Fruit fly (Drosophila melanogaster) whole organism, embryonic: ENCODE measurements around the gene Lgr1.

Experiments used
- Adf1 ChIP-seq: fragments of 200-800 bp; sonication (Bioruptor generic); IDR thresholded peaks from 2 replicates; pipeline ENCODE4 v1.3.6; 2022; ENCODE audit warnings: missing biosample characterization, missing genetic modification characterization
- Bteb2 ChIP-seq: fragments of 200-800 bp; sonication (Bioruptor generic); optimal IDR thresholded peaks from 2 replicates; lab custom pipeline; 2016; ENCODE audit warnings: missing biosample characterization, missing genetic modification characterization
- CG10209 ChIP-seq: fragments of 200-800 bp; sonication (Bioruptor generic); optimal IDR thresholded peaks from 3 replicates; lab custom pipeline; 2017; ENCODE audit warnings: missing biosample characterization, mild to moderate bottlenecking, missing genetic modification characterization, missing genetic modification reagents
- CG12744 ChIP-seq: fragments of 200-800 bp; sonication (Bioruptor generic); optimal IDR thresholded peaks from 2 replicates; lab custom pipeline; 2016; ENCODE audit warnings: missing biosample characterization, missing genetic modification characterization
- CG12769 ChIP-seq: fragments of 200-800 bp; sonication (Bioruptor generic); optimal IDR thresholded peaks from 2 replicates; lab custom pipeline; 2019; ENCODE audit warnings: missing biosample characterization, mild to moderate bottlenecking, missing genetic modification characterization, moderate library complexity
- CG15696 ChIP-seq: fragments of 200-800 bp; sonication (Bioruptor generic); optimal IDR thresholded peaks from 2 replicates; lab custom pipeline; 2019; ENCODE audit warnings: missing biosample characterization, mild to moderate bottlenecking, missing genetic modification characterization, moderate library complexity
- CG17361 ChIP-seq: fragments of 200-800 bp; sonication (Bioruptor generic); IDR thresholded peaks from 3 replicates; pipeline ENCODE4 v1.3.6; 2022; ENCODE audit warnings: missing biosample characterization, missing genetic modification characterization
- CG18619 ChIP-seq: fragments of 200-800 bp; sonication (Bioruptor generic); optimal IDR thresholded peaks from 3 replicates; lab custom pipeline; 2017; ENCODE audit warnings: missing biosample characterization, mild to moderate bottlenecking, missing genetic modification characterization
- CG2712 ChIP-seq: fragments of 200-800 bp; optimal IDR thresholded peaks from 3 replicates; lab custom pipeline; 2019; ENCODE audit warnings: missing biosample characterization, mild to moderate bottlenecking, missing genetic modification characterization, moderate library complexity
- CG3065 ChIP-seq: fragments of 200-800 bp; sonication (Bioruptor generic); optimal IDR thresholded peaks from 2 replicates; lab custom pipeline; 2016; ENCODE audit warnings: missing biosample characterization, missing genetic modification characterization
- CG34422 ChIP-seq: fragments of 200-800 bp; sonication (Bioruptor generic); IDR thresholded peaks from 3 replicates; pipeline ENCODE4 v1.3.6; 2022; ENCODE audit warnings: missing biosample characterization, missing genetic modification characterization
- CG4282 ChIP-seq: fragments of 200-800 bp; sonication (Bioruptor generic); optimal IDR thresholded peaks from 2 replicates; lab custom pipeline; 2016; ENCODE audit warnings: missing biosample characterization, missing genetic modification characterization
- CG4360 ChIP-seq: fragments of 200-800 bp; sonication (Bioruptor generic); IDR thresholded peaks from 2 replicates; pipeline ENCODE4 v1.3.6; 2022; ENCODE audit warnings: missing biosample characterization, missing genetic modification characterization
- CG5953 ChIP-seq: fragments of 200-800 bp; sonication (Bioruptor generic); IDR thresholded peaks from 2 replicates; pipeline ENCODE4 v1.3.6; 2022; ENCODE audit warnings: missing biosample characterization, missing genetic modification characterization
- CG6854 ChIP-seq: fragments of 200-800 bp; sonication (Bioruptor generic); optimal IDR thresholded peaks from 3 replicates; lab custom pipeline; 2017; ENCODE audit warnings: missing biosample characterization, mild to moderate bottlenecking, missing genetic modification characterization
- Deaf1 ChIP-seq: fragments of 200-800 bp; optimal IDR thresholded peaks from 3 replicates; lab custom pipeline; 2019; ENCODE audit warnings: missing biosample characterization, mild to moderate bottlenecking, missing genetic modification characterization, moderate library complexity
- Dip2 ChIP-seq: fragments of 200-800 bp; sonication (Bioruptor generic); IDR thresholded peaks from 2 replicates; pipeline ENCODE4 v1.3.6; 2022; ENCODE audit warnings: missing biosample characterization, missing genetic modification characterization
- MTF-1 ChIP-seq: fragments of 200-800 bp; sonication (Bioruptor generic); optimal IDR thresholded peaks from 2 replicates; lab custom pipeline; 2018; ENCODE audit warnings: missing biosample characterization, mild to moderate bottlenecking, missing genetic modification characterization, borderline replicate concordance
- Med ChIP-seq: fragments of 200-800 bp; sonication (Bioruptor generic); peaks from one replicate; lab custom pipeline; 2016; ENCODE audit warnings: missing biosample characterization, missing genetic modification characterization, mild to moderate bottlenecking, inconsistent platforms, moderate library complexity
- Optix ChIP-seq: fragments of 200-800 bp; sonication (Bioruptor generic); IDR thresholded peaks from 3 replicates; pipeline ENCODE4 v1.3.6; 2022; ENCODE audit warnings: missing biosample characterization, missing genetic modification characterization
- Sin3A ChIP-seq: fragments of >200 bp; optimal IDR thresholded peaks from 2 replicates; lab custom pipeline; 2018
- Stat92E ChIP-seq, 3 experiments: fragments of >200 bp in 2 of 3; fragments of 200-800 bp in 1 of 3; sonication (Bioruptor generic) in 1 of 3; optimal IDR thresholded peaks; 2 replicates each; lab custom pipeline; 2017 to 2019; ENCODE audit warnings: missing biosample characterization in 3 of 3, missing genetic modification characterization in 3 of 3, mild to moderate bottlenecking in 1 of 3, moderate library complexity in 1 of 3
- TFAM ChIP-seq: fragments of 200-800 bp; sonication (Bioruptor generic); optimal IDR thresholded peaks from 2 replicates; lab custom pipeline; 2017; ENCODE audit warnings: missing biosample characterization, missing genetic modification characterization, inconsistent platforms
- Xrp1 ChIP-seq: fragments of 200-800 bp; sonication (Bioruptor generic); IDR thresholded peaks from 2 replicates; pipeline ENCODE4 v1.3.6; 2022; ENCODE audit warnings: missing biosample characterization, missing genetic modification characterization
- cg ChIP-seq: fragments of 200-800 bp; sonication (Bioruptor generic); optimal IDR thresholded peaks from 3 replicates; lab custom pipeline; 2019; ENCODE audit warnings: missing biosample characterization, mild to moderate bottlenecking, missing genetic modification characterization, moderate library complexity
- chinmo ChIP-seq: fragments of 200-800 bp; sonication (Bioruptor generic); IDR thresholded peaks from 4 replicates; pipeline ENCODE4 v1.3.6; 2022; ENCODE audit warnings: missing biosample characterization, missing genetic modification characterization; ENCODE audit not compliant: partially characterized antibody
- corto ChIP-seq: fragments of 200-800 bp; sonication (Bioruptor generic); optimal IDR thresholded peaks from 2 replicates; lab custom pipeline; 2016; ENCODE audit warnings: missing biosample characterization, mild to moderate bottlenecking, missing genetic modification characterization, moderate library complexity
- crol ChIP-seq: fragments of 200-800 bp; sonication (Bioruptor generic); IDR thresholded peaks from 2 replicates; pipeline ENCODE4 v1.3.6; 2022; ENCODE audit warnings: missing biosample characterization, missing genetic modification characterization
- exex ChIP-seq: fragments of 200-800 bp; sonication (Bioruptor generic); optimal IDR thresholded peaks from 4 replicates; lab custom pipeline; 2018; ENCODE audit warnings: missing biosample characterization, mild to moderate bottlenecking, missing genetic modification characterization, moderate library complexity
- ftz-f1 ChIP-seq: fragments of 200-800 bp; sonication (Bioruptor generic); optimal IDR thresholded peaks from 2 replicates; lab custom pipeline; 2016; ENCODE audit warnings: missing biosample characterization, missing genetic modification characterization
- lbe ChIP-seq: fragments of 200-800 bp; sonication (Bioruptor generic); optimal IDR thresholded peaks from 2 replicates; lab custom pipeline; 2016; ENCODE audit warnings: missing biosample characterization, mild to moderate bottlenecking, missing genetic modification characterization
- nom ChIP-seq: fragments of 200-800 bp; sonication (Bioruptor generic); optimal IDR thresholded peaks from 2 replicates; lab custom pipeline; 2017; ENCODE audit warnings: missing biosample characterization, missing genetic modification characterization, mild to moderate bottlenecking, moderate library complexity, missing genetic modification reagents
- oc ChIP-seq: fragments of 200-800 bp; sonication (Bioruptor generic); optimal IDR thresholded peaks from 2 replicates; lab custom pipeline; 2018; ENCODE audit warnings: missing biosample characterization, mild to moderate bottlenecking, missing genetic modification characterization, moderate library complexity
- peb ChIP-seq: fragments of 200-800 bp; sonication (Bioruptor generic); IDR thresholded peaks from 2 replicates; pipeline ENCODE4 v1.3.6; 2022; ENCODE audit warnings: missing biosample characterization, missing genetic modification characterization
- pros ChIP-seq: fragments of 200-800 bp; sonication (Bioruptor generic); optimal IDR thresholded peaks from 3 replicates; lab custom pipeline; 2019; ENCODE audit warnings: missing biosample characterization, mild to moderate bottlenecking, missing genetic modification characterization, moderate library complexity
- sd ChIP-seq: fragments of 200-800 bp; sonication (Bioruptor generic); optimal IDR thresholded peaks from 3 replicates; lab custom pipeline; 2018; ENCODE audit warnings: missing biosample characterization, mild to moderate bottlenecking, missing genetic modification characterization, moderate library complexity
- sens ChIP-seq: fragments of 200-800 bp; sonication (Bioruptor generic); peaks from one replicate; lab custom pipeline; 2016; ENCODE audit warnings: missing biosample characterization, missing genetic modification characterization
- sima ChIP-seq: fragments of 200-800 bp; sonication (Bioruptor generic); optimal IDR thresholded peaks from 2 replicates; lab custom pipeline; 2016; ENCODE audit warnings: missing biosample characterization, missing genetic modification characterization
- sqz ChIP-seq: fragments of 200-800 bp; sonication (Bioruptor generic); optimal IDR thresholded peaks from 3 replicates; lab custom pipeline; 2018; ENCODE audit warnings: missing biosample characterization, mild to moderate bottlenecking, missing genetic modification characterization
- tio ChIP-seq: fragments of 200-800 bp; sonication (Bioruptor generic); optimal IDR thresholded peaks from 2 replicates; lab custom pipeline; 2017; ENCODE audit warnings: missing biosample characterization, missing genetic modification characterization, inconsistent platforms
- twi ChIP-seq: fragments of 200-800 bp; optimal IDR thresholded peaks from 2 replicates; lab custom pipeline; 2019; ENCODE audit warnings: missing biosample characterization, mild to moderate bottlenecking, missing genetic modification characterization, moderate library complexity
- zf30C ChIP-seq: fragments of 200-800 bp; sonication (Bioruptor generic); optimal IDR thresholded peaks from 3 replicates; lab custom pipeline; 2018; ENCODE audit warnings: missing biosample characterization, mild to moderate bottlenecking, missing genetic modification characterization

The Lgr1 gene

DNA sequence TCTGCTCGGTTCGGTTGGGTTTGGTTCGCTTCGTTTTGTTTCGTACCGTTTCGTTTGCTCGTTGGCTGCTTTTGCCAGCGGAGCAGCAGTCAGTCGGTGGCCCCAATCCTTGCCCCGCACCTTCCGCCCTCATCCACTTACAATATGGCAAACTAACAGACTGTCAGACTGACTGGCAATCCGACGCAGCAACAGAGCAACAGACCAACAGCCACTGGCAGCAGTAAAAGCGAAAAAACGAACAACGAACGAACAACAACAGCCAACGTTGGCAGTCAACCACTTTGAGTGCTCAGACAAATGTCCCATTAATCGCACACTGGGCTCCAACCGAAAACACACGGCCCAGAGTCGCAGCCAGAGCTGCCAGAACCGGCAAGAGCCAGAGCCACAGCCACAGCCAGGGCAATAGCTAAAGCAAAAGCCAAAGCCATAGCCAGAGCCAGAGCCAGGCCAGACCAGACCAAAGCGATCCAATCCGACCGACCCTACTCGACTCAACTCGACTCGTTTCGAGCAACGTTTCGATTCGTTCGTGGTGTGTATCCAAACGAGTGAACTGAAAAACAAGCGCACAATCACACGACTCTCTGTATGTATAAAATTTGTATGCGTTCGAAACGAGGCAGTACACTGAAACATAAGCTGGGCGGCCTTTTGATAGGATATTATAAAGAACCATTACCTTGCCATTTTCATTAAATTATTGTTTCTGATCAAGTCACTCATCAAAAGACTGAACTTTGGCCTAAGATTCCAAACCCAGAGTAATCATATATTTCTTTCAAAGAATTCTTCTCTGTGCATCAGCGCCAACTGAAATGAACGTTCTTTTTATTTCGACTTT lies 21.7 kb upstream of the Lgr1 start (continued):
- TF ChIP-seq sima (GFP tag; lab: Kevin White, UChicago) (peak; percentile 98), sqz (peak; percentile 96), Optix (GFP tag; lab: Robert Waterston, UW) (peak; percentile 99), TFAM (peak; percentile 92), CG6854 (GFP tag; lab: Kevin White, UChicago) (peak; percentile 98), CG34422 (peak; percentile 99), CG17361 (GFP tag; lab: Robert Waterston, UW) (peak; percentile 99)

DNA sequence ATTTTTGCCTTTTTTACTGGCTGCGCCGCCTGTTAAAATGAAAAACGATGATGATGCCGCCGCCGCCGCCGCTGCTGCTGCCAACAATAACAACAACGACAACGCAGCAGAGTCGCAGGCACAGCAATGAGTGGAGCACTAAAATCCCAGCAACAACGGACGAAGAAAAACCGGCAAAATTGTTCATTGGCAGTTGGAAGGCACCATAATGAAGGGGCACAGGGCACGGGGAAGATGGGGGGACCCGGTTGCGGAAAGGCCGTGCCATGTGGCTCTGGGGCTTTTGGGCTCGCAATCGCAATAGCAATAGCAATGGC lies 21.1 kb upstream of the Lgr1 start:
- TF ChIP-seq crol (GFP tag; lab: Robert Waterston, UW) (peak; percentile 73; the same call in 1 of the 2 replicates), Xrp1 (GFP tag; lab: Robert Waterston, UW) (no peak), Adf1 (peak; percentile 3; the same call in 1 of the 2 replicates), zf30C (GFP tag; lab: Kevin White, UChicago) (peak; percentile 48)

DNA sequence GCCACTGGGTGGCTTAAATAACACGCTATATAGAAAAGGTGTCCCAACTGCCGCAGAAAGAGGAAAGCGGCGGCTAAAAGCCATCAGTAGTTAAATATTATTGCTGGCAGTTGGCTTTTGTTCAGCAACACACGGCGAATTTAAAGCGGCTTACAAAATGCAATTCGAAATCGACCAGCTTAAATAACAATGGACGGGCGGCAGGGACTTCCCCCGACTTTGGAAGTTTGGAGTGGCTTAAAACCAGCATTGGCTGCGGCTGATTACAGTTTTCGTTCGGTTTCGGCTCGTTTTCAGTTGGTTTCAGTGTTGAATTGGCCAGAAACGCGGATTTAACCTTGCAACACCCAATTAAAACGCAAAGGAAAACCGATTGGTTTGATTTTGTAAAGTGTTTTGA lies 20.4 kb upstream of the Lgr1 start:
- TF ChIP-seq MTF-1 (no peak), peb (no peak), oc (tag; lab: Kevin White, UChicago) (peak; percentile 85)

DNA sequence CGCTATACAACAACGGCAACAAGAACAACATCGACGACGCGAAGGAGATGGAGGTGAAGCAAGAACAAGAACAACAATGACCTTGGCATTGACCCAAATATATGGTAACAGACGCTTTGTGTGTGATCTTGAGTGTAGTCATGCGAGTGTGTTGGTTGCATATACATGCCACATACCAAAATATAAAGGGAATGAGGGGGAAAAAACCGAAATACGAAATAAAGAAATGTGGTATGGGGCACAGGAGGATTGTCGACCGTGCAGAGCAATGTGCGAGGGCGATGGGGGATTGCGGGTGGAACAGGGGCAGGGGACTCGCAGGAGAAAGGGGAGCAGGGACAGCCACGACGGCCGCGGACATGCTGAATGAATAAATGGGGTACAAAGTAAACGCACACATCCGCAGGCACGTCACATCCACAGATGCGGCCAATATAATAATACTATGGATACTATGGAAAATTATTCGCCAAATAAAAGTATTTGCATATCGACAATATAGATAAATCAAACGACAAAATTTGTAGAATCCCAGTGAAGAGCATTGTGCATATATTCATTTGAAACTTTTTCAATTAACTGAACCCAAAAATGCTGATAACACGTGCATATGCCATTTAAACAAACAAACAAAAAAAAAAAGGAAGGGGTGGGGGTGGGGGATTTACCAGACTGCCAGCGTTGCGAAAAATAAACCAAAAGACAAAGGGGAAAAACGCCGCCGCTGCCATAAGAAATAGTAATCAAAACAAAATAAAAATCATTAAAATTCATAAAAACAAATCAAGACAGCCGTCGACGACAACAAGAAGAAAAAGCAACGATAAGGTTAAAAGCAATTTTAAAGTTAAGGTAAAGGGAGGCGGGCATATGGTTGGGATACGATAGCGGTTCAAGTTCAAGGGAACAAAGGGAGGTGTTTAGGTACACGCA lies 19.4 kb upstream of the Lgr1 start:
- TF ChIP-seq CG5953 (GFP tag; lab: Robert Waterston, UW) (peak; percentile 9; the same call in 1 of the 2 replicates), sd (tag; lab: Kevin White, UChicago) (peak; percentile 72), twi (tag; lab: Kevin White, UChicago) (peak; percentile 55), chinmo (GFP tag; lab: Robert Waterston, UW) (peak; percentile 54; the same call in 1 of the 4 replicates), Dip2 (GFP tag; lab: Robert Waterston, UW) (no peak), Sin3A (lab: Kevin White, UChicago) (no peak), CG3065 (GFP tag; lab: Kevin White, UChicago) (no peak), pros (GFP tag; lab: Kevin White, UChicago) (peak; percentile 26), cg (peak; percentile 60), CG12744 (GFP tag; lab: Kevin White, UChicago) (no peak), Deaf1 (tag; lab: Kevin White, UChicago) (peak; percentile 34), Bteb2 (no peak), corto (no peak), Stat92E (GFP tag; optimal IDR thresholded peaks at IDR 0.05; lab: Kevin White, UChicago) (peak in 1 of 3 experiments; percentile 32), sens (GFP tag; lab: Kevin White, UChicago) (peak; percentile 58), CG12769 (tag; lab: Kevin White, UChicago) (peak; percentile 84), exex (tag; lab: Kevin White, UChicago) (peak; percentile 24), tio (GFP tag; lab: Kevin White, UChicago) (no peak), CG15696 (peak; percentile 19), crol (GFP tag; lab: Robert Waterston, UW) (peak; percentile 86), CG18619 (GFP tag; lab: Kevin White, UChicago) (no peak), CG10209 (no peak), lbe (GFP tag; lab: Kevin White, UChicago) (peak; percentile 9), CG4360 (peak; percentile 38; the same call in 1 of the 2 replicates), CG2712 (no peak), Med (GFP tag; lab: Kevin White, UChicago) (peak; percentile 74), nom (peak; percentile 40), MTF-1 (no peak), ftz-f1 (GFP tag; lab: Kevin White, UChicago) (peak; percentile 62), CG4282 (GFP tag; lab: Kevin White, UChicago) (no peak)
